Fruit fly (Drosophila melanogaster) S2 (cell line): ENCODE results near the gene sqz.

ENCODE experiments used
- CG8478 ChIP-seq: fragments of >200 bp; optimal IDR thresholded peaks from 2 replicates; lab custom pipeline; 2018
- CTCF ChIP-seq, 2 experiments: fragments of >200 bp; optimal IDR thresholded peaks; 2 replicates each; lab custom pipeline; 2018

dm6 chr3R:19118505-19119138, 45.4 kb upstream of the sqz start:
- TF ChIP-seq CTCF (optimal IDR thresholded peaks at IDR 0.05; lab: Kevin White, UChicago): no peak
- TF ChIP-seq CG8478 (lab: Kevin White, UChicago): no peak
